Worm (Caenorhabditis elegans) whole organism, L2 larva: ENCODE results near the gene F57C7.4.

Experiments used
- F13H6.1 ChIP-seq: sonication (generic microtip); optimal IDR thresholded peaks from 2 replicates; lab custom pipeline; 2016; ENCODE audit warnings: missing genetic modification characterization, missing compliant biosample characterization
- Y55F3AM.14 ChIP-seq: fragments of 200-800 bp; sonication (Bioruptor generic); optimal IDR thresholded peaks from 2 replicates; lab custom pipeline; 2018; ENCODE audit warnings: mild to moderate bottlenecking, missing genetic modification characterization, missing compliant biosample characterization
- ZK546.5 ChIP-seq: sonication (generic microtip); optimal IDR thresholded peaks from 2 replicates; lab custom pipeline; 2017; ENCODE audit warnings: missing biosample characterization, missing genetic modification characterization
- alr-1 ChIP-seq: fragments of 150-350 bp; optimal IDR thresholded peaks from 2 replicates; lab custom pipeline; 2014; ENCODE audit warnings: missing biosample characterization, missing genetic modification characterization
- ama-1 ChIP-seq: fragments of 150-350 bp; optimal IDR thresholded peaks from 2 replicates; lab custom pipeline; 2018; ENCODE audit warnings: inconsistent platforms
- blmp-1 ChIP-seq: sonication (generic microtip); optimal IDR thresholded peaks from 2 replicates; lab custom pipeline; 2017; ENCODE audit warnings: missing genetic modification characterization, mild to moderate bottlenecking, missing compliant biosample characterization, antibody characterized with exemption, moderate library complexity; ENCODE audit not compliant: insufficient read depth
- ceh-16 ChIP-seq: fragments of 150-350 bp; optimal IDR thresholded peaks from 2 replicates; lab custom pipeline; 2014; ENCODE audit warnings: missing biosample characterization, missing genetic modification characterization
- ceh-82 ChIP-seq: fragments of 150-350 bp; optimal IDR thresholded peaks from 2 replicates; lab custom pipeline; 2014; ENCODE audit warnings: missing biosample characterization, missing genetic modification characterization
- dmd-4 ChIP-seq: sonication (generic microtip); optimal IDR thresholded peaks from 2 replicates; lab custom pipeline; 2017; ENCODE audit warnings: missing biosample characterization, missing genetic modification characterization
- egl-27 ChIP-seq: sonication (generic microtip); optimal IDR thresholded peaks from 3 replicates; lab custom pipeline; 2017; ENCODE audit warnings: missing biosample characterization, missing genetic modification reagents, missing genetic modification characterization
- elt-1 ChIP-seq: fragments of 150-350 bp; optimal IDR thresholded peaks from 2 replicates; lab custom pipeline; 2014; ENCODE audit warnings: missing biosample characterization, missing genetic modification characterization
- fos-1 ChIP-seq: fragments of 150-350 bp; optimal IDR thresholded peaks from 2 replicates; lab custom pipeline; 2014; ENCODE audit warnings: missing biosample characterization, missing genetic modification characterization
- lsy-2 ChIP-seq, 2 experiments: fragments of 150-350 bp in 1 of 2; sonication (generic microtip) in 1 of 2; optimal IDR thresholded peaks; 2 replicates each; lab custom pipeline; 2014 to 2017; ENCODE audit warnings: missing biosample characterization in 2 of 2, missing genetic modification characterization in 2 of 2
- mab-5 ChIP-seq: fragments of 150-350 bp; optimal IDR thresholded peaks from 2 replicates; lab custom pipeline; 2014; ENCODE audit warnings: missing biosample characterization, missing genetic modification characterization
- mdl-1 ChIP-seq, 2 experiments: fragments of 150-350 bp in 1 of 2; sonication (generic microtip) in 1 of 2; optimal IDR thresholded peaks; 2 replicates each; lab custom pipeline; 2017; ENCODE audit warnings: missing biosample characterization in 2 of 2, missing genetic modification characterization in 2 of 2
- nhr-10 ChIP-seq: sonication (generic microtip); optimal IDR thresholded peaks from 2 replicates; lab custom pipeline; 2017; ENCODE audit warnings: missing biosample characterization, missing genetic modification characterization
- nhr-11 ChIP-seq: fragments of 150-350 bp; optimal IDR thresholded peaks from 2 replicates; lab custom pipeline; 2014; ENCODE audit warnings: missing biosample characterization, missing genetic modification characterization
- nhr-23 ChIP-seq: fragments of 150-350 bp; optimal IDR thresholded peaks from 2 replicates; lab custom pipeline; 2014; ENCODE audit warnings: missing biosample characterization, missing genetic modification reagents, missing genetic modification characterization
- nhr-77 ChIP-seq: fragments of 150-350 bp; optimal IDR thresholded peaks from 2 replicates; lab custom pipeline; 2014; ENCODE audit warnings: missing biosample characterization, missing genetic modification characterization
- peb-1 ChIP-seq: fragments of 150-350 bp; optimal IDR thresholded peaks from 2 replicates; lab custom pipeline; 2014; ENCODE audit warnings: missing biosample characterization, missing genetic modification characterization
- sem-4 ChIP-seq: fragments of 150-350 bp; optimal IDR thresholded peaks from 2 replicates; lab custom pipeline; 2014; ENCODE audit warnings: missing biosample characterization, missing genetic modification reagents, missing genetic modification characterization
- skn-1 ChIP-seq: sonication (generic microtip); optimal IDR thresholded peaks from 2 replicates; lab custom pipeline; 2017; ENCODE audit warnings: missing biosample characterization, missing genetic modification characterization
- sma-3 ChIP-seq: sonication (generic microtip); optimal IDR thresholded peaks from 2 replicates; lab custom pipeline; 2016; ENCODE audit warnings: missing genetic modification reagents, missing genetic modification characterization, missing compliant biosample characterization
- sma-9 ChIP-seq, 2 experiments: fragments of 150-350 bp in 1 of 2; sonication (generic microtip) in 1 of 2; optimal IDR thresholded peaks; 2 replicates each; lab custom pipeline; 2014 to 2016; ENCODE audit warnings: missing genetic modification characterization in 2 of 2, mild to moderate bottlenecking in 1 of 2, missing biosample characterization in 1 of 2, missing compliant biosample characterization in 1 of 2, missing genetic modification reagents in 1 of 2, moderate library complexity in 1 of 2
- unc-55 ChIP-seq: fragments of 150-350 bp; sonication (generic microtip); optimal IDR thresholded peaks from 3 replicates; lab custom pipeline; 2014; ENCODE audit warnings: missing biosample characterization, missing genetic modification reagents, missing genetic modification characterization
- ztf-11 ChIP-seq: sonication (generic microtip); optimal IDR thresholded peaks from 2 replicates; lab custom pipeline; 2017; ENCODE audit warnings: missing biosample characterization, missing genetic modification characterization
- ztf-4 ChIP-seq: fragments of 150-350 bp; optimal IDR thresholded peaks from 2 replicates; lab custom pipeline; 2014; ENCODE audit warnings: missing biosample characterization, missing genetic modification characterization

Gene F57C7.4

DNA sequence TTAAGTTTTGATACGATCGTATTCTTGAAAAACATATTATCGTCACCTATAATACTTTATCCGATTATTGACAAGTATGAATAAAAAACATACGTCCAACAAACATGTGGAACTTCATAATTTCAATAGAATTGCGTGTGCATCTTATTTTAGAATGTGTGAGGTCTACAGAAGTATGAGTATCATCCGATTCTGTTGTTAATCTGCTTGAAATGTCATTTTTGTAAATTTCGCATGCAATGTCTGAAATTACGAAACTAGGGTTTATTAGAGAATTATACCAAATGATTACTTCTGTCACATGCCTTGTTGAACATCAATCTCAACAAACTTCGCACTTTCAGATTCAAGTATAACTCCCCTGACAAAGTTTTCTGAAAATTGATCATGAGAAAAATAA lies 47.6 kb downstream of the F57C7.4 start:
- TF ChIP-seq lsy-2 (tag; optimal IDR thresholded peaks at IDR 0.05; lab: Kevin White, UChicago) (no peak), nhr-11 (tag; lab: Kevin White, UChicago) (no peak), blmp-1 (tag; lab: Kevin White, UChicago) (no peak), peb-1 (tag; lab: Kevin White, UChicago) (no peak), egl-27 (tag; lab: Kevin White, UChicago) (no peak), nhr-23 (tag; lab: Kevin White, UChicago) (no peak), Y55F3AM.14 (GFP tag; lab: Kevin White, UChicago) (no peak), elt-1 (tag; lab: Kevin White, UChicago) (no peak), mdl-1 (tag; optimal IDR thresholded peaks at IDR 0.05; lab: Kevin White, UChicago) (no peak), unc-55 (GFP tag; lab: Kevin White, UChicago) (no peak), ceh-16 (tag; lab: Kevin White, UChicago) (no peak), nhr-77 (no peak), sma-9 (GFP tag; optimal IDR thresholded peaks at IDR 0.05; lab: Kevin White, UChicago) (no peak), sma-9 (tag; optimal IDR thresholded peaks at IDR 0.05; lab: Kevin White, UChicago) (no peak), sma-3 (GFP tag; lab: Kevin White, UChicago) (no peak), ceh-82 (no peak), fos-1 (tag; lab: Kevin White, UChicago) (no peak)
- TF ChIP-seq, all 48 proteins: peak for 0

DNA sequence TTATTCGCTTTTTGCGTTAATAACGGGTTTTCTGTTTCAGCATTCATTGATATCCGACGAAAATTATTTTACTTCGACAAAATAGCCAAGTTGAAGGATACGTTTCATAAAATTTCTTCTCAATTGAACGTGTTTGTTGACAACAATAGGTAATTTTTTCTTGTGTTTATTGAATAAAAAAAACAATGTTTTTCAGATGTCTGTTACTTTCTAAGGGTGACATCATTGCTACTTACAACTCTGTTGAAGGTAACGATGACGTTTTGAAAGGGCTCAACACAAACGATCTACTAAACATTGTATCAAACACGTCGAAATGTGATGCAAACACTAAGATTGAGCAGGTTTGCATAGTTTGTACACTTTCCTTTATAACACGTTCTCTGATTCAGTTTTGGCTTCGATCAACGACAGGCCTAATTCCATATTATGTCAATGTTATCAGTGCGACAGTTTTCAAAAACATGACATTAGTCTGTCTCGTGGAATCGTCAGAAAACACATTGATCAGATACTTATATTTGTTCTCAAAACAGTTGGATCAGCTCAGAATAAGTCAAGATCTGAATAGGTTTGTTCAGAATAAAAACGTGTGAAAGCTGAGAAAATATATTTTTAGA lies 54.6 kb downstream of the F57C7.4 start:
- TF ChIP-seq F13H6.1 (tag; lab: Kevin White, UChicago) (no peak), nhr-23 (tag; lab: Kevin White, UChicago) (no peak), ZK546.5 (tag; lab: Kevin White, UChicago) (no peak), dmd-4 (tag; lab: Kevin White, UChicago) (no peak), mab-5 (tag; lab: Kevin White, UChicago) (no peak), nhr-11 (tag; lab: Kevin White, UChicago) (no peak), ztf-11 (tag; lab: Kevin White, UChicago) (no peak), nhr-10 (tag; lab: Kevin White, UChicago) (no peak), ama-1 (lab: Kevin White, UChicago) (no peak)

DNA sequence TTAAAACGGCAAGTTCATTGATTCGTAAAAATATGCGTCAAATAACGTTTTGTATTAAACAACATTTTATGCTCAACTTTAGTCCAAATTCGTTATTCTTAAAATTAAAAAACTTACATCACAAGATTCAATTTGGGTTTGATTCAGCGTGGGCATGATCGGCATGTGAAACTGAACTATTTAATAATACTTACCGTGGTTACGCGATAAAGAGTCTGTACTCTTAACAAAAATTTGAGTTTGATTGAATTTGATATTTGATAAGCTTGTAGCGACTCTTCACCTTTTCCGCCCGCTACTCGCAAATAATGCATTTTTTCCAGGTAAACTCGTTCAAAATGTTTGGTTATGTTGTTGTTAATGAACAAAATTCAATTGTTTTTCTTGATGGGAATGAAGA lies 55.9 kb downstream of the F57C7.4 start, which contains the start of gene glo-3:
Gene glo-3, plus strand, starts transcription at position 253 of the 400 bp plus-strand sequence.
- TF ChIP-seq alr-1 (tag; lab: Kevin White, UChicago) (no peak), fos-1 (tag; lab: Kevin White, UChicago) (peak; percentile 68), sma-9 (GFP tag; optimal IDR thresholded peaks at IDR 0.05; lab: Kevin White, UChicago) (peak; percentile 16), sma-9 (tag; optimal IDR thresholded peaks at IDR 0.05; lab: Kevin White, UChicago) (no peak)

DNA sequence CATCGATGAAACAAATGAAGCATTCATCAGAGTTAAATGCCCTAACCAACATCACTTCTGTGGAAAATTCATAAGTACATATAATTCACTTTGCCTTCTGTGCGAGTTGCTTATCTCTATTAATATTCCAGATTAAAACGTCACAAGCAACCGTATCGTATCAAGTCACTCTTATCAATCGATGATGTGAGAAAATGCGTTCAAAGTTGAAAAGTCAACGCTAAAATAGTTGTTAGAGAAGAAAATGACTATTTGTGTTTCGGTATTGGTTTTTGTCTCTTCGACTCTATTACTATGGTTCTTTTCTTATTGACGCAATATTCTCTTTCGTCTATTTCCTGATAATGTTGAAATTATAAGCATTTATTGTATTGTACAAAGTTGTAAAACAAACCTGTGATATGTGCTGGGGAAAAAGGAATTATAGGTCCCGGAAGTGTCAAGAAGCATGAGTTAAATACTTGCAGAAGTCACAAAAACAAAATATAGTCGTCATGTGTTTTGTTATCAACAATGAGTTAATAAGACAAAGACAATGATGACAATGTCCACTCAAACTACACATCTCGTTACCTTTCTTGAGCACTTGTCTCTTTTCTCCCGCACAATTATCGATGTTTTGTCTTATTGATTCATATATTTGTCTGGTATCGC lies 57.1 kb downstream of the F57C7.4 start:
- TF ChIP-seq dmd-4 (tag; lab: Kevin White, UChicago) (no peak), ZK546.5 (tag; lab: Kevin White, UChicago) (no peak), sem-4 (no peak), fos-1 (tag; lab: Kevin White, UChicago) (peak; percentile 74), F13H6.1 (tag; lab: Kevin White, UChicago) (peak; percentile 52), ztf-4 (tag; lab: Kevin White, UChicago) (no peak), sma-9 (GFP tag; optimal IDR thresholded peaks at IDR 0.05; lab: Kevin White, UChicago) (peak; percentile 68), sma-9 (tag; optimal IDR thresholded peaks at IDR 0.05; lab: Kevin White, UChicago) (no peak), skn-1 (tag; lab: Kevin White, UChicago) (peak; percentile 55)
